2 fruit fly cellular contexts compared by ENCODE assay signal in the genomic region with DNA sequence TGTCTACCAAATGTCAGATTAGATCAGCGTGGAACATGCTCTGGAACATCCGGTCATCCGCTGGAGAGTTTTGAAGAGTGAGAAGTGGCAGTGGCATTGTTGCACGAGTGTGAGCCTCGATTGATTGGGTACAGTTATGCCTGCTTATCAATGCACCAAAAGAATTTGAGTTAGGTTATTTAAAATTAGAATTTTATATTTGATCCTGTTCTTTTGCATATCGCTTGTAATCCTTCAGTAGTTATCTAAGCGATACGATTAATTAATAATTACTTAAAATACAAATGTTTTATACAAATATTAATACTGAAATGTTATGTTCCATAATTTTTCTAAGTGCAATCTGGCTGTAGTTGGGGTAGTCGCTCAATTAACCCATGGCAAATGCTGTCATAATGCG.
TF ChIP-seq lines count a peak whose summit lies in the region.

No protein-coding gene starts in this region.

- no peak for TF ChIP-seq CTCF in whole organism, embryonic (GFP tag; optimal IDR thresholded peaks at IDR 0.05; lab: Kevin White, UChicago)

TF ChIP-seq in whole organism, embryonic, 481 proteins besides CTCF, POLR2A, EP300 and RAD21:
- TF ChIP-seq dmrt11E (tag; optimal IDR thresholded peaks at IDR 0.05; lab: Kevin White, UChicago) (peak; percentile 57), CG31441 (GFP tag; IDR thresholded peaks at IDR 0.05; lab: Robert Waterston, UW) (0 out of 2 replicates have a peak, but pooled peaks have one; percentile 16), yki (optimal IDR thresholded peaks at IDR 0.05; lab: Kevin White, UChicago) (no peak), CG9727 (GFP tag; optimal IDR thresholded peaks at IDR 0.05; lab: Kevin White, UChicago) (peak; percentile 34), CG17361 (GFP tag; IDR thresholded peaks at IDR 0.05; lab: Robert Waterston, UW) (0 out of 3 replicates have a peak, but pooled peaks have one; percentile 29), CG2712 (tag; optimal IDR thresholded peaks at IDR 0.05; lab: Kevin White, UChicago) (peak; percentile 62), gem (tag; optimal IDR thresholded peaks at IDR 0.05; lab: Kevin White, UChicago) (peak; percentile 36), CG12391 (tag; optimal IDR thresholded peaks at IDR 0.05; lab: Kevin White, UChicago) (peak; percentile 4), bsh (GFP tag; optimal IDR thresholded peaks at IDR 0.05; lab: Kevin White, UChicago) (peak in 1 of 2 experiments; percentile 7), zf30C (GFP tag; optimal IDR thresholded peaks at IDR 0.05; lab: Kevin White, UChicago) (peak; percentile 43), unc-4 (GFP tag; IDR thresholded peaks at IDR 0.05; lab: Robert Waterston, UW; ENCODE audit: partially characterized antibody) (no peak), CG18262 (tag; optimal IDR thresholded peaks at IDR 0.05; lab: Kevin White, UChicago) (peak; percentile 48), prd (optimal IDR thresholded peaks at IDR 0.05; lab: Kevin White, UChicago) (no peak), prd (GFP tag; IDR thresholded peaks at IDR 0.05; lab: Robert Waterston, UW) (peak; percentile 34; the same call in 1 of the 3 replicates), Xrp1 (GFP tag; IDR thresholded peaks at IDR 0.05; lab: Robert Waterston, UW) (peak; percentile 52), CG4404 (GFP tag; IDR thresholded peaks at IDR 0.05; lab: Robert Waterston, UW) (peak; percentile 52), row (GFP tag; IDR thresholded peaks at IDR 0.05; lab: Robert Waterston, UW) (peak; percentile 34; the same call in 1 of the 3 replicates), sens (GFP tag; lab: Kevin White, UChicago) (peak; percentile 61), CG10979 (tag; optimal IDR thresholded peaks at IDR 0.05; lab: Kevin White, UChicago) (peak; percentile 4), lola (GFP tag; optimal IDR thresholded peaks at IDR 0.05; lab: Kevin White, UChicago) (peak in 1 of 3 experiments; percentile 17), sug (tag; optimal IDR thresholded peaks at IDR 0.05; lab: Kevin White, UChicago) (no peak), CG17829 (tag; optimal IDR thresholded peaks at IDR 0.05; lab: Kevin White, UChicago) (peak; percentile 47), CG15696 (tag; optimal IDR thresholded peaks at IDR 0.05; lab: Kevin White, UChicago) (peak; percentile 51), klu (GFP tag; IDR thresholded peaks at IDR 0.05; lab: Robert Waterston, UW) (no peak), Hand (GFP tag; optimal IDR thresholded peaks at IDR 0.05; lab: Kevin White, UChicago) (no peak), lmd (GFP tag; IDR thresholded peaks at IDR 0.05; lab: Robert Waterston, UW) (0 out of 2 replicates have a peak, but pooled peaks have one; percentile 6), grau (tag; optimal IDR thresholded peaks at IDR 0.05; lab: Kevin White, UChicago) (peak; percentile 26)

TF ChIP-seq in whole organism, prepupa, 60 proteins besides CTCF, POLR2A, EP300 and RAD21:
- peak; percentile 15 for TF ChIP-seq Eip78C (GFP tag; lab: Kevin White, UChicago)
- TF ChIP-seq Sox14 (GFP tag; optimal IDR thresholded peaks at IDR 0.05; lab: Kevin White, UChicago), result no peak
